Worm (Caenorhabditis elegans): ENCODE data around the gene F42A6.2.

DNA sequence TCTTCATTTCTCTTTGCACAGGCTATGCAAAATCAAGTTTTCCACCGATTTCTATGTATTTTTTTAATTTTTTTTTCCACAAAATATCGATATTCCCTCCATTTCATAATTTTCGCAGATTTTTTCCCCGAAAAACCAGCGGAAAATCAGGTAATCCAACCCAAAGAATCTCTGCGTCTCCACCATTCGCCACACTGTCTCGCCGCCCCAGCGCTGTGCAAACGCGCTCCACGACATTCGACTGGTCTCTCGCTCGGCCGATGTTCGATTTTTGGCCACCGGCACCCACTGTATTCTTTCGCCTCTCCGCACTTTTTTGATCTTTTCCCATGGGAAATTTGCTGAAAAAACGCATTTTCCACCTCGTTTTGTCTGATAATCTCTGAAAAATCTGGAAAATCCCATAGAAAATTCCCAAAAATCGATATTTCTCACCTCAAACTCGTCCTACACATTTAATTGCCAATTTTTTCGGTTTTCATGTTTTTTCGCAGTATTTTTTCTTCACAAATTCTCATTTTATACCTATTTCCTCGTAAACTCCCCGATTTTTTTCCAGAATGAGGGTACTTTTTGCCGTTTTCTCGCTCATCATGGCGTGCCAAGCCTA is 27.5 kb downstream of the F42A6.2 start, which contains the start of gene vha-19:
- TF ChIP-seq ceh-22 (tag; optimal IDR thresholded peaks at IDR 0.05) (no peak), T23F11.4 (GFP tag; optimal IDR thresholded peaks at IDR 0.05) (no peak), fkh-10 (GFP tag; optimal IDR thresholded peaks at IDR 0.05) (no peak), sdc-2 (tag; optimal IDR thresholded peaks at IDR 0.05) (no peak), pqm-1 (tag; optimal IDR thresholded peaks at IDR 0.05) (no peak), fkh-6 (tag; optimal IDR thresholded peaks at IDR 0.05) (no peak), ama-1 (optimal IDR thresholded peaks at IDR 0.05) (no peak), pha-2 (tag; optimal IDR thresholded peaks at IDR 0.05) (no peak), sox-2 (GFP tag; IDR thresholded peaks at IDR 0.05) (no peak), ttx-3 (tag; optimal IDR thresholded peaks at IDR 0.05) (no peak), hlh-8 (tag; optimal IDR thresholded peaks at IDR 0.05) (no peak)
